Fruit fly (Drosophila melanogaster): ENCODE data around the gene Hipk.
A peak's percentile ranks its signal among the peaks of the same experiment; 100 is the strongest.

Gene Hipk

dm6 chr3L:615425-616046, 72.7 kb downstream of the Hipk start (continued):
- TF ChIP-seq CG16813 (GFP tag; IDR thresholded peaks at IDR 0.05; ENCODE audit: partially characterized antibody) = no peak
- TF ChIP-seq NFAT (GFP tag; IDR thresholded peaks at IDR 0.05) = no peak
- TF ChIP-seq danr (GFP tag; IDR thresholded peaks at IDR 0.05) = peak; percentile 48; the same call in 1 of the 2 replicates
- TF ChIP-seq tap (tag; optimal IDR thresholded peaks at IDR 0.05) = peak; percentile 89
- TF ChIP-seq Usf (GFP tag; optimal IDR thresholded peaks at IDR 0.05) = peak; percentile 13
- peak; percentile 75 for TF ChIP-seq mam (GFP tag; optimal IDR thresholded peaks at IDR 0.05)
- TF ChIP-seq CG6254 (GFP tag; optimal IDR thresholded peaks at IDR 0.05) = peak; percentile 85
- TF ChIP-seq schlank (tag; optimal IDR thresholded peaks at IDR 0.05) = no peak
- peak; percentile 51; the same call in 1 of the 2 replicates for TF ChIP-seq CG4360 (GFP tag; IDR thresholded peaks at IDR 0.05)
- peak; percentile 61 for TF ChIP-seq CG9817 (tag; optimal IDR thresholded peaks at IDR 0.05)
- peak; percentile 93 for TF ChIP-seq phol (tag; optimal IDR thresholded peaks at IDR 0.05)
- peak; percentile 88 for TF ChIP-seq maf-S (GFP tag; optimal IDR thresholded peaks at IDR 0.05)
- TF ChIP-seq CG34376 (GFP tag; optimal IDR thresholded peaks at IDR 0.05) = peak; percentile 38
- peak; percentile 93 for TF ChIP-seq unpg (GFP tag; optimal IDR thresholded peaks at IDR 0.05)
- TF ChIP-seq eve (GFP tag; optimal IDR thresholded peaks at IDR 0.05) = peak in 1 of 2 experiments; percentile 92
- TF ChIP-seq CG8924 (tag; optimal IDR thresholded peaks at IDR 0.05) = peak; percentile 92
- peak; percentile 79 for TF ChIP-seq CG6272 (GFP tag; IDR thresholded peaks at IDR 0.05)
- TF ChIP-seq sna (GFP tag; IDR thresholded peaks at IDR 0.05; ENCODE audit: partially characterized antibody) = no peak
- TF ChIP-seq tx (GFP tag; optimal IDR thresholded peaks at IDR 0.05) = peak; percentile 83
- TF ChIP-seq HLH4C (GFP tag; IDR thresholded peaks at IDR 0.05; ENCODE audit: partially characterized antibody) = no peak
- no peak for TF ChIP-seq CG13287 (GFP tag; IDR thresholded peaks at IDR 0.05; ENCODE audit: partially characterized antibody)

dm6 chr3L:616099-616481, 73.2 kb downstream of the Hipk start:
- peak; percentile 32 for TF ChIP-seq CG6765 (GFP tag; optimal IDR thresholded peaks at IDR 0.05)
- TF ChIP-seq Mad (GFP tag; optimal IDR thresholded peaks at IDR 0.05) = no peak
- no peak for TF ChIP-seq Dek (tag; optimal IDR thresholded peaks at IDR 0.05)
- TF ChIP-seq CG6813 (GFP tag; optimal IDR thresholded peaks at IDR 0.05) = peak; percentile 45
- TF ChIP-seq Pdp1 (GFP tag; optimal IDR thresholded peaks at IDR 0.05) = peak in 1 of 2 experiments; percentile 95
- TF ChIP-seq HLHmδ (GFP tag; optimal IDR thresholded peaks at IDR 0.05) = peak; percentile 6
- peak; percentile 70 for TF ChIP-seq sens (GFP tag)

- TF ChIP-seq CG1792 (GFP tag; optimal IDR thresholded peaks at IDR 0.05) = no peak
- TF ChIP-seq CG9727 (GFP tag; optimal IDR thresholded peaks at IDR 0.05) = no peak
- TF ChIP-seq CG4328 (GFP tag; optimal IDR thresholded peaks at IDR 0.05) = no peak
- 0 out of 3 replicates have a peak, but pooled peaks have one; percentile 54 for TF ChIP-seq CG11456 (GFP tag; IDR thresholded peaks at IDR 0.05)
- TF ChIP-seq CG6689 (GFP tag; IDR thresholded peaks at IDR 0.05) = no peak
- TF ChIP-seq sisA (GFP tag; IDR thresholded peaks at IDR 0.05) = no peak
- peak; percentile 80 to 97 for TF ChIP-seq Trl (optimal IDR thresholded peaks at IDR 0.05)
- TF ChIP-seq Trl (GFP tag; optimal IDR thresholded peaks at IDR 0.05) = peak; percentile 42
- no peak for TF ChIP-seq CG15696 (tag; optimal IDR thresholded peaks at IDR 0.05)
- no peak for TF ChIP-seq prd (optimal IDR thresholded peaks at IDR 0.05)
- no peak for TF ChIP-seq prd (GFP tag; IDR thresholded peaks at IDR 0.05)
- TF ChIP-seq pan (optimal IDR thresholded peaks at IDR 0.05) = no peak
- no peak for TF ChIP-seq pan (GFP tag; optimal IDR thresholded peaks at IDR 0.05 in 1 of 2, IDR thresholded peaks at IDR 0.05 in 1 of 2)
- TF ChIP-seq CG12071 (GFP tag; optimal IDR thresholded peaks at IDR 0.05) = no peak
- TF ChIP-seq abd-A (tag; optimal IDR thresholded peaks at IDR 0.05) = peak; percentile 98
- no peak for TF ChIP-seq Neu2 (GFP tag; optimal IDR thresholded peaks at IDR 0.05; ENCODE audit: borderline replicate concordance)
- 0 out of 3 replicates have a peak, but pooled peaks have one; percentile 6 for TF ChIP-seq CG11695 (GFP tag; IDR thresholded peaks at IDR 0.05)
- peak; percentile 87 for TF ChIP-seq CG34376 (GFP tag; optimal IDR thresholded peaks at IDR 0.05)
- peak; percentile 58 for TF ChIP-seq chn (GFP tag; optimal IDR thresholded peaks at IDR 0.05)
- no peak for TF ChIP-seq Bteb2 (GFP tag; optimal IDR thresholded peaks at IDR 0.05)
- TF ChIP-seq CG4707 (GFP tag; optimal IDR thresholded peaks at IDR 0.05) = no peak
These were observed 73.8 kb downstream of the Hipk start for dm6 chr3L:616482-617148.

Measured in whole organism, embryonic.